Fruit fly (Drosophila melanogaster) whole organism, embryonic: ENCODE measurements around the gene Nepl3.

ENCODE experiments used
- ATbp ChIP-seq: fragments of 200-800 bp; sonication (Bioruptor generic); optimal IDR thresholded peaks from 2 replicates; lab custom pipeline; 2017; ENCODE audit warnings: missing biosample characterization, mild to moderate bottlenecking, missing genetic modification characterization, missing genetic modification reagents
- B-H2 ChIP-seq: fragments of 200-800 bp; sonication (Bioruptor generic); optimal IDR thresholded peaks from 2 replicates; lab custom pipeline; 2018; ENCODE audit warnings: missing biosample characterization, mild to moderate bottlenecking, missing genetic modification characterization
- CG10565 ChIP-seq: fragments of 200-800 bp; sonication (Bioruptor generic); optimal IDR thresholded peaks from 3 replicates; lab custom pipeline; 2016; ENCODE audit warnings: missing biosample characterization, mild to moderate bottlenecking, missing genetic modification characterization
- CG10959 ChIP-seq: fragments of 200-800 bp; sonication (Bioruptor generic); IDR thresholded peaks from 2 replicates; pipeline ENCODE4 v1.3.6; 2022; ENCODE audit warnings: missing biosample characterization, missing genetic modification characterization
- CG11085 ChIP-seq: fragments of 200-800 bp; sonication (Bioruptor generic); IDR thresholded peaks from 2 replicates; pipeline ENCODE4 v1.3.6; 2022; ENCODE audit warnings: missing biosample characterization, missing genetic modification characterization
- CG11456 ChIP-seq: fragments of 200-800 bp; sonication (Bioruptor generic); IDR thresholded peaks from 3 replicates; pipeline ENCODE4 v1.3.6; 2022; ENCODE audit warnings: missing biosample characterization, missing genetic modification characterization
- CG11504 ChIP-seq: fragments of 200-800 bp; sonication (Bioruptor generic); optimal IDR thresholded peaks from 3 replicates; lab custom pipeline; 2019; ENCODE audit warnings: missing biosample characterization, mild to moderate bottlenecking, missing genetic modification characterization, moderate library complexity
- CG13123 ChIP-seq: fragments of 200-800 bp; sonication (Bioruptor generic); optimal IDR thresholded peaks from 2 replicates; lab custom pipeline; 2016; ENCODE audit warnings: missing biosample characterization, missing genetic modification characterization
- CG14050 ChIP-seq: fragments of 200-800 bp; sonication (Bioruptor generic); IDR thresholded peaks from 3 replicates; pipeline ENCODE4 v1.3.6; 2022; ENCODE audit warnings: missing biosample characterization, missing genetic modification characterization
- CG14710 ChIP-seq: fragments of 200-800 bp; sonication (Bioruptor generic); optimal IDR thresholded peaks from 3 replicates; lab custom pipeline; 2019; ENCODE audit warnings: missing biosample characterization, mild to moderate bottlenecking, missing genetic modification characterization, moderate library complexity
- CG15011 ChIP-seq: fragments of 200-800 bp; sonication (Bioruptor generic); optimal IDR thresholded peaks from 3 replicates; lab custom pipeline; 2018; ENCODE audit warnings: missing biosample characterization, mild to moderate bottlenecking, missing genetic modification characterization
- CG15514 ChIP-seq: fragments of 200-800 bp; sonication (Bioruptor generic); optimal IDR thresholded peaks from 3 replicates; lab custom pipeline; 2017; ENCODE audit warnings: missing biosample characterization, missing genetic modification characterization, mild to moderate bottlenecking, moderate library complexity, missing genetic modification reagents
- CG17829 ChIP-seq: fragments of 200-800 bp; optimal IDR thresholded peaks from 2 replicates; lab custom pipeline; 2019; ENCODE audit warnings: missing biosample characterization, mild to moderate bottlenecking, missing genetic modification characterization, moderate library complexity
- CG2116 ChIP-seq: fragments of 200-800 bp; sonication (Bioruptor generic); optimal IDR thresholded peaks from 3 replicates; lab custom pipeline; 2018; ENCODE audit warnings: missing biosample characterization, mild to moderate bottlenecking, missing genetic modification characterization
- CG33557 ChIP-seq: fragments of 200-800 bp; sonication (Bioruptor generic); optimal IDR thresholded peaks from 2 replicates; lab custom pipeline; 2019; ENCODE audit warnings: missing biosample characterization, mild to moderate bottlenecking, missing genetic modification characterization, moderate library complexity
- CG42726 ChIP-seq: fragments of 200-800 bp; sonication (Bioruptor generic); IDR thresholded peaks from 2 replicates; pipeline ENCODE4 v1.3.6; 2022; ENCODE audit warnings: missing biosample characterization, missing genetic modification characterization; ENCODE audit not compliant: partially characterized antibody
- CG4617 ChIP-seq: fragments of 200-800 bp; sonication (Bioruptor generic); optimal IDR thresholded peaks from 3 replicates; lab custom pipeline; 2016; ENCODE audit warnings: missing biosample characterization, missing genetic modification characterization, borderline replicate concordance
- CG4730 ChIP-seq: fragments of 200-800 bp; sonication (Bioruptor generic); IDR thresholded peaks from 2 replicates; pipeline ENCODE4 v1.3.6; 2022; ENCODE audit warnings: missing biosample characterization, missing genetic modification characterization
- CG7786 ChIP-seq: fragments of 200-800 bp; sonication (Bioruptor generic); optimal IDR thresholded peaks from 2 replicates; lab custom pipeline; 2016; ENCODE audit warnings: missing biosample characterization, missing genetic modification characterization
- Drgx ChIP-seq: fragments of 200-800 bp; sonication (Bioruptor generic); IDR thresholded peaks from 2 replicates; pipeline ENCODE4 v1.3.6; 2022; ENCODE audit warnings: missing biosample characterization, missing genetic modification characterization
- Gsc ChIP-seq: fragments of 200-800 bp; sonication (Bioruptor generic); IDR thresholded peaks from 2 replicates; pipeline ENCODE4 v1.3.6; 2022; ENCODE audit warnings: missing biosample characterization, missing genetic modification characterization
- Jarid2 ChIP-seq: fragments of 200-800 bp; sonication (Bioruptor generic); optimal IDR thresholded peaks from 3 replicates; lab custom pipeline; 2017; ENCODE audit warnings: mild to moderate bottlenecking, missing biosample characterization, missing genetic modification reagents, missing genetic modification characterization
- MTF-1 ChIP-seq: fragments of 200-800 bp; sonication (Bioruptor generic); optimal IDR thresholded peaks from 2 replicates; lab custom pipeline; 2018; ENCODE audit warnings: missing biosample characterization, mild to moderate bottlenecking, missing genetic modification characterization, borderline replicate concordance
- NfI ChIP-seq: fragments of 200-800 bp; sonication (Bioruptor generic); optimal IDR thresholded peaks from 3 replicates; lab custom pipeline; 2018; ENCODE audit warnings: missing biosample characterization, mild to moderate bottlenecking, missing genetic modification characterization, moderate library complexity
- Poxn ChIP-seq: fragments of 200-800 bp; sonication (Bioruptor generic); IDR thresholded peaks from 2 replicates; pipeline ENCODE4 v1.3.6; 2022; ENCODE audit warnings: missing biosample characterization, missing genetic modification characterization
- Scr ChIP-seq: fragments of 200-800 bp; sonication (Bioruptor generic); IDR thresholded peaks from 2 replicates; pipeline ENCODE4 v1.3.6; 2022; ENCODE audit warnings: missing biosample characterization, missing genetic modification characterization; ENCODE audit not compliant: partially characterized antibody
- Vsx1 ChIP-seq: fragments of 200-800 bp; sonication (Bioruptor generic); optimal IDR thresholded peaks from 2 replicates; lab custom pipeline; 2017; ENCODE audit warnings: missing biosample characterization, mild to moderate bottlenecking, missing genetic modification characterization, missing genetic modification reagents
- aop ChIP-seq: fragments of 200-800 bp; sonication (Bioruptor generic); IDR thresholded peaks from 2 replicates; pipeline ENCODE4 v1.3.6; 2022; ENCODE audit warnings: missing biosample characterization, missing genetic modification characterization
- ash1 ChIP-seq: fragments of 200-800 bp; sonication (Bioruptor generic); optimal IDR thresholded peaks from 2 replicates; lab custom pipeline; 2018; ENCODE audit warnings: missing biosample characterization, mild to moderate bottlenecking, missing genetic modification characterization
- bowl ChIP-seq: fragments of 200-800 bp; sonication (Bioruptor generic); IDR thresholded peaks from 2 replicates; pipeline ENCODE4 v1.3.6; 2022; ENCODE audit warnings: missing biosample characterization, missing genetic modification characterization
- cg ChIP-seq: fragments of 200-800 bp; sonication (Bioruptor generic); optimal IDR thresholded peaks from 3 replicates; lab custom pipeline; 2019; ENCODE audit warnings: missing biosample characterization, mild to moderate bottlenecking, missing genetic modification characterization, moderate library complexity
- crc ChIP-seq: fragments of 200-800 bp; sonication (Bioruptor generic); optimal IDR thresholded peaks from 2 replicates; lab custom pipeline; 2016; ENCODE audit warnings: missing biosample characterization, missing genetic modification characterization
- fd3F ChIP-seq: fragments of 200-800 bp; sonication (Bioruptor generic); optimal IDR thresholded peaks from 2 replicates; lab custom pipeline; 2018; ENCODE audit warnings: missing biosample characterization, mild to moderate bottlenecking, missing genetic modification characterization, moderate library complexity
- fd96Cb ChIP-seq: fragments of 200-800 bp; sonication (Bioruptor generic); optimal IDR thresholded peaks from 2 replicates; lab custom pipeline; 2018; ENCODE audit warnings: missing biosample characterization, mild to moderate bottlenecking, missing genetic modification characterization, moderate library complexity
- grau ChIP-seq: fragments of 200-800 bp; optimal IDR thresholded peaks from 3 replicates; lab custom pipeline; 2019; ENCODE audit warnings: missing biosample characterization, mild to moderate bottlenecking, missing genetic modification characterization, moderate library complexity
- hbn ChIP-seq: fragments of 200-800 bp; sonication (Bioruptor generic); IDR thresholded peaks from 2 replicates; pipeline ENCODE4 v1.3.6; 2022; ENCODE audit warnings: missing biosample characterization, missing genetic modification characterization; ENCODE audit not compliant: partially characterized antibody
- ind ChIP-seq: fragments of 200-800 bp; sonication (Bioruptor generic); optimal IDR thresholded peaks from 3 replicates; lab custom pipeline; 2016; ENCODE audit warnings: missing biosample characterization, missing genetic modification characterization
- inv ChIP-seq: fragments of 200-800 bp; sonication (Bioruptor generic); IDR thresholded peaks from 2 replicates; pipeline ENCODE4 v1.3.6; 2022; ENCODE audit warnings: missing biosample characterization, missing genetic modification characterization; ENCODE audit not compliant: partially characterized antibody
- knrl ChIP-seq: fragments of 200-800 bp; sonication (Bioruptor generic); IDR thresholded peaks from 3 replicates; pipeline ENCODE4 v1.3.6; 2022; ENCODE audit warnings: missing biosample characterization, missing genetic modification characterization; ENCODE audit not compliant: partially characterized antibody
- lmd ChIP-seq: fragments of 200-800 bp; sonication (Bioruptor generic); IDR thresholded peaks from 2 replicates; pipeline ENCODE4 v1.3.6; 2022; ENCODE audit warnings: missing biosample characterization, missing genetic modification characterization
- pb ChIP-seq: fragments of 200-800 bp; sonication (Bioruptor generic); optimal IDR thresholded peaks from 3 replicates; lab custom pipeline; 2016; ENCODE audit warnings: missing biosample characterization, missing genetic modification characterization
- pfk ChIP-seq: fragments of 200-800 bp; sonication (Bioruptor generic); optimal IDR thresholded peaks from 2 replicates; lab custom pipeline; 2018; ENCODE audit warnings: missing biosample characterization, mild to moderate bottlenecking, missing genetic modification characterization, moderate library complexity
- pros ChIP-seq: fragments of 200-800 bp; sonication (Bioruptor generic); optimal IDR thresholded peaks from 3 replicates; lab custom pipeline; 2019; ENCODE audit warnings: missing biosample characterization, mild to moderate bottlenecking, missing genetic modification characterization, moderate library complexity
- ranshi ChIP-seq: fragments of 200-800 bp; sonication (Bioruptor generic); IDR thresholded peaks from 2 replicates; pipeline ENCODE4 v1.3.6; 2022; ENCODE audit warnings: missing biosample characterization, missing genetic modification characterization
- seq ChIP-seq: fragments of 200-800 bp; sonication (Bioruptor generic); IDR thresholded peaks from 2 replicates; pipeline ENCODE4 v1.3.6; 2022; ENCODE audit warnings: missing biosample characterization, missing genetic modification characterization
- stc ChIP-seq: fragments of 200-800 bp; sonication (Bioruptor generic); IDR thresholded peaks from 2 replicates; pipeline ENCODE4 v1.3.6; 2022; ENCODE audit warnings: missing biosample characterization, missing genetic modification characterization
- sug ChIP-seq: fragments of 200-800 bp; optimal IDR thresholded peaks from 2 replicates; lab custom pipeline; 2019; ENCODE audit warnings: missing biosample characterization, mild to moderate bottlenecking, missing genetic modification characterization, moderate library complexity
- tgo ChIP-seq: fragments of 200-800 bp; sonication (Bioruptor generic); IDR thresholded peaks from 3 replicates; pipeline ENCODE4 v1.3.6; 2022; ENCODE audit warnings: missing biosample characterization, missing genetic modification characterization
- tll ChIP-seq, 2 experiments: fragments of 200-800 bp in 1 of 2; fragments of >200 bp in 1 of 2; sonication (Bioruptor generic) in 1 of 2; optimal IDR thresholded peaks; 2 replicates each; lab custom pipeline; 2017 to 2019; ENCODE audit warnings: missing biosample characterization in 2 of 2, missing genetic modification characterization in 2 of 2, mild to moderate bottlenecking in 1 of 2, moderate library complexity in 1 of 2
- trem ChIP-seq: fragments of 200-800 bp; optimal IDR thresholded peaks from 3 replicates; lab custom pipeline; 2019; ENCODE audit warnings: missing biosample characterization, mild to moderate bottlenecking, missing genetic modification characterization, moderate library complexity

The Nepl3 gene

DNA sequence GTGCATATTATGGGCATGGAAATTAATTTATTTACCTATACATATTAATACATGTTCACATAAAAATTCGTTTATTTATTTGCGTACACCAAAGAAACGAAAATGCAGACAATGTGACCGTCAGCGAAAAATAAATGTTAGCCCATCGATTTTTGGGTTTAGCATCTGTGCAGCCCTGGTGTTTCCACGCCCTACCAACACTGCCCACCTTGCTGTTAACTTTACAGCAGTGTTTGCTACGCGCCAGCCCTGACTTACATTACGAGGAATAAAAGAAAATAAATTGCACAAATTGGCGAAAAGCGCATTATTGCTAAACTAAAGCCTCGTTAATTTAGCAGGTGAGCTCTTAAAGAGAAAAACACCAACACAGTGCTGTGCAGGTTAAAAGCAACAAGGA lies 15.0 kb downstream of the Nepl3 start, which contains the start of the genes CG33995, CG44000 and CG44001 (continued):
- TF ChIP-seq fd3F (GFP tag; lab: Kevin White, UChicago) (no peak), CG14050 (no peak), fd96Cb (tag; lab: Kevin White, UChicago) (no peak), CG13123 (GFP tag; lab: Kevin White, UChicago) (no peak), tgo (GFP tag; lab: Robert Waterston, UW) (peak; percentile 28; the same call in 2 of the 3 replicates), CG15514 (GFP tag; lab: Kevin White, UChicago) (peak; percentile 84), CG11456 (peak; percentile 83), B-H2 (peak; percentile 79), ATbp (GFP tag; lab: Kevin White, UChicago) (no peak), Scr (GFP tag; lab: Robert Waterston, UW) (no peak), CG4617 (GFP tag; lab: Kevin White, UChicago) (peak; percentile 98), ranshi (GFP tag; lab: Robert Waterston, UW) (0 out of 2 replicates have a peak, but pooled peaks have one; percentile 12), ash1 (GFP tag; lab: Kevin White, UChicago) (peak; percentile 58), CG33557 (GFP tag; lab: Kevin White, UChicago) (peak; percentile 14), CG10959 (no peak), crc (GFP tag; lab: Kevin White, UChicago) (no peak), CG15011 (GFP tag; lab: Kevin White, UChicago) (no peak), seq (GFP tag; lab: Robert Waterston, UW) (no peak), CG7786 (GFP tag; lab: Kevin White, UChicago) (peak; percentile 60), grau (tag; lab: Kevin White, UChicago) (peak; percentile 50), inv (GFP tag; lab: Robert Waterston, UW) (no peak), hbn (no peak), CG10565 (GFP tag; lab: Kevin White, UChicago) (no peak), bowl (GFP tag; lab: Robert Waterston, UW) (no peak), CG2116 (GFP tag; lab: Kevin White, UChicago) (peak; percentile 91), Jarid2 (GFP tag; lab: Kevin White, UChicago) (peak; percentile 2), ind (GFP tag; lab: Kevin White, UChicago) (peak; percentile 51), CG11504 (tag; lab: Kevin White, UChicago) (peak; percentile 52), knrl (GFP tag; lab: Robert Waterston, UW) (peak; percentile 10; the same call in 1 of the 3 replicates), pb (GFP tag; lab: Kevin White, UChicago) (no peak), cg (no peak), trem (tag; lab: Kevin White, UChicago) (peak; percentile 45), Vsx1 (no peak), NfI (peak; percentile 56), Drgx (GFP tag; lab: Robert Waterston, UW) (0 out of 2 replicates have a peak, but pooled peaks have one; percentile 6), stc (GFP tag; lab: Robert Waterston, UW) (no peak), MTF-1 (no peak), pfk (no peak), pros (no peak), aop (GFP tag; lab: Robert Waterston, UW) (no peak), sug (peak; percentile 33), CG11085 (GFP tag; lab: Robert Waterston, UW) (peak; percentile 39; the same call in 1 of the 2 replicates), CG14710 (tag; lab: Kevin White, UChicago) (peak; percentile 86), lmd (GFP tag; lab: Robert Waterston, UW) (peak; percentile 27; the same call in 1 of the 2 replicates), CG42726 (GFP tag; lab: Robert Waterston, UW) (no peak), Gsc (no peak), tll (GFP tag; optimal IDR thresholded peaks at IDR 0.05; lab: Kevin White, UChicago) (no peak), CG4730 (GFP tag; lab: Robert Waterston, UW) (no peak), Poxn (GFP tag; lab: Robert Waterston, UW) (no peak), CG17829 (tag; lab: Kevin White, UChicago) (peak; percentile 59)
